Fruit fly (Drosophila melanogaster): Measurements from ENCODE around the gene Cyt-c1L.

DNA sequence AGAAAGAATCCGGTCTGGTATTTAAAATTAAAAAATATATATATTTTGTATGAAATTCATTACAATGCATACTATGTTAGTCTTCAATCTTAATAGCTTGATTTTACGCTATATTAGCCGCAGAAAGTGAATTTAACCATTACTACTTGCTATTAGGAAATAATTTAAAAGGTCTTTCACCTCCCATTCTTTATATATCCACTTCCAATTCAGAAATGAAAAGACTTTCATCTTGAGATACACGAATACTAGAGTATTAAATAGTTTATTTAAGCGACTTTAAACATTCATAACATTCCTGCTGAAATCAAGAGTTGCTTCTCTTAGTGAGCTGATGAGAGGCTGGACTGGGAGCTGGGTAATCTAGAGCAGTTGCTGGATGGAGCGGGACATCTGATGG is 40.8 kb upstream of the Cyt-c1L start, which contains the start of gene CG31445:
- TF ChIP-seq CG8478 (optimal IDR thresholded peaks at IDR 0.05) (no peak), CTCF (optimal IDR thresholded peaks at IDR 0.05) (no peak)
